Worm (Caenorhabditis elegans): Measurements from ENCODE around the gene C31H2.4.
A peak's percentile ranks its signal among the peaks of the same experiment; 100 is the strongest.

- TF ChIP-seq ces-1 (GFP tag; optimal IDR thresholded peaks at IDR 0.05) (peak; percentile 32), lin-13 (tag; optimal IDR thresholded peaks at IDR 0.05) (no peak), mep-1 (tag; optimal IDR thresholded peaks at IDR 0.05) (no peak), nhr-237 (tag; optimal IDR thresholded peaks at IDR 0.05) (no peak), unc-62 (GFP tag; optimal IDR thresholded peaks at IDR 0.05) (no peak), ceh-43 (GFP tag; optimal IDR thresholded peaks at IDR 0.05) (no peak), drap-1 (GFP tag; optimal IDR thresholded peaks at IDR 0.05) (no peak)
Measured at ce11 chrX:5121789-5122188, 37.7 kb downstream of the C31H2.4 start.

Measured in whole organism, mixed stage, embryonic.